Fruit fly (Drosophila melanogaster) Kc167 (cell line): ENCODE results near the gene Cbp20.

Experiments
- Myc ChIP-seq: fragments of >200 bp; optimal IDR thresholded peaks from 2 replicates; lab custom pipeline; 2017; ENCODE audit warnings: missing external identifiers
- Sin3A ChIP-seq: fragments of >200 bp; optimal IDR thresholded peaks from 2 replicates; lab custom pipeline; 2018; ENCODE audit warnings: missing external identifiers
- h ChIP-seq: fragments of >200 bp; optimal IDR thresholded peaks from 3 replicates; lab custom pipeline; 2018; ENCODE audit warnings: missing external identifiers
- insv ChIP-seq: fragments of >200 bp; optimal IDR thresholded peaks from 3 replicates; lab custom pipeline; 2018; ENCODE audit warnings: missing external identifiers
- psq ChIP-seq: fragments of >200 bp; optimal IDR thresholded peaks from 2 replicates; lab custom pipeline; 2017; ENCODE audit warnings: missing external identifiers
- ttk ChIP-seq: sonication (Bioruptor generic); optimal IDR thresholded peaks from 2 replicates; lab custom pipeline; 2017; ENCODE audit warnings: missing external identifiers

Cbp20 gene

dm6 chr3R:18183244-18183643 is 18.8 kb downstream of the Cbp20 start, which contains the start of gene cdm:
TSS of gene cdm (minus strand) at chr3R:18183479.
- TF ChIP-seq psq (lab: Kevin White, UChicago) = no peak
- no peak for TF ChIP-seq ttk
- TF ChIP-seq Myc (lab: Kevin White, UChicago) = no peak
- no peak for TF ChIP-seq h (lab: Kevin White, UChicago)
- no peak for TF ChIP-seq Sin3A (lab: Kevin White, UChicago)
- no peak for TF ChIP-seq insv (lab: Kevin White, UChicago)

- TF ChIP-seq Sin3A (lab: Kevin White, UChicago) (no peak), psq (lab: Kevin White, UChicago) (peak; percentile 42), insv (lab: Kevin White, UChicago) (no peak), ttk (no peak)
Measured at dm6 chr3R:18185385-18185784, 20.9 kb downstream of the Cbp20 start, which contains the start of the genes Arp5 and CG7208. TSS of gene Arp5 (plus strand) at chr3R:18185498. TSS of gene CG7208 (minus strand) at chr3R:18185715.

- no peak for TF ChIP-seq insv (lab: Kevin White, UChicago)
- TF ChIP-seq Sin3A (lab: Kevin White, UChicago) = no peak
- TF ChIP-seq ttk = no peak
- no peak for TF ChIP-seq psq (lab: Kevin White, UChicago)
- TF ChIP-seq Myc (lab: Kevin White, UChicago) = no peak
- TF ChIP-seq h (lab: Kevin White, UChicago) = no peak
Measured at dm6 chr3R:18188702-18189125, 24.3 kb downstream of the Cbp20 start, which contains the start of the genes CG12321 and MED17. TSS of gene CG12321 (minus strand) at chr3R:18188707. TSS of gene MED17 (plus strand) at chr3R:18189072.

- TF ChIP-seq h (lab: Kevin White, UChicago) = no peak
- no peak for TF ChIP-seq psq (lab: Kevin White, UChicago)
- TF ChIP-seq insv (lab: Kevin White, UChicago) = no peak
- no peak for TF ChIP-seq Myc (lab: Kevin White, UChicago)
- no peak for TF ChIP-seq ttk
- TF ChIP-seq Sin3A (lab: Kevin White, UChicago) = no peak
Measured at dm6 chr3R:18191867-18192266, 27.4 kb downstream of the Cbp20 start, which contains the start of gene CG14313. TSS of gene CG14313 (minus strand) at chr3R:18191967.

dm6 chr3R:18195295-18195694 is 30.8 kb downstream of the Cbp20 start:
- TF ChIP-seq ttk (no peak), Myc (lab: Kevin White, UChicago) (no peak), h (lab: Kevin White, UChicago) (no peak), psq (lab: Kevin White, UChicago) (no peak), insv (lab: Kevin White, UChicago) (no peak)

- no peak for TF ChIP-seq insv (lab: Kevin White, UChicago)
- TF ChIP-seq Myc (lab: Kevin White, UChicago) = no peak
- no peak for TF ChIP-seq Sin3A (lab: Kevin White, UChicago)
- no peak for TF ChIP-seq psq (lab: Kevin White, UChicago)
- TF ChIP-seq ttk = no peak
- TF ChIP-seq h (lab: Kevin White, UChicago) = no peak
Measured at dm6 chr3R:18196622-18196990, 32.1 kb downstream of the Cbp20 start.

- TF ChIP-seq Sin3A (lab: Kevin White, UChicago) (no peak), Myc (lab: Kevin White, UChicago) (no peak), insv (lab: Kevin White, UChicago) (no peak), ttk (no peak), psq (lab: Kevin White, UChicago) (no peak), h (lab: Kevin White, UChicago) (no peak)
Measured at dm6 chr3R:18196991-18197801, 32.7 kb downstream of the Cbp20 start.

dm6 chr3R:18197802-18198148 is 33.3 kb downstream of the Cbp20 start:
- TF ChIP-seq h (lab: Kevin White, UChicago) (no peak), Myc (lab: Kevin White, UChicago) (no peak), Sin3A (lab: Kevin White, UChicago) (no peak), psq (lab: Kevin White, UChicago) (no peak), insv (lab: Kevin White, UChicago) (no peak), ttk (no peak)

- no peak for TF ChIP-seq h (lab: Kevin White, UChicago)
- no peak for TF ChIP-seq Myc (lab: Kevin White, UChicago)
- TF ChIP-seq ttk = no peak
- no peak for TF ChIP-seq psq (lab: Kevin White, UChicago)
- no peak for TF ChIP-seq insv (lab: Kevin White, UChicago)
- TF ChIP-seq Sin3A (lab: Kevin White, UChicago) = no peak
Measured at dm6 chr3R:18198518-18199118, 34.2 kb downstream of the Cbp20 start.

dm6 chr3R:18199177-18199884 is 34.9 kb downstream of the Cbp20 start, which contains the start of the genes Ssdp and CG7985:
TSS of gene Ssdp (minus strand) at chr3R:18199595.
TSS of gene CG7985 (plus strand) at chr3R:18199857.
- TF ChIP-seq ttk (no peak), Myc (lab: Kevin White, UChicago) (no peak), Sin3A (lab: Kevin White, UChicago) (no peak), psq (lab: Kevin White, UChicago) (no peak), insv (lab: Kevin White, UChicago) (no peak), h (lab: Kevin White, UChicago) (no peak)

dm6 chr3R:18199885-18200249 is 35.4 kb downstream of the Cbp20 start:
- TF ChIP-seq insv (lab: Kevin White, UChicago) (no peak), Sin3A (lab: Kevin White, UChicago) (no peak), psq (lab: Kevin White, UChicago) (no peak), ttk (no peak), Myc (lab: Kevin White, UChicago) (no peak), h (lab: Kevin White, UChicago) (no peak)
